Fruit fly (Drosophila melanogaster) ovary, adult (tissue): ENCODE results near the gene PIG-S.

Experiments used
- CG17801 ChIP-seq: fragments of 200-800 bp; optimal IDR thresholded peaks from 2 replicates; lab custom pipeline; 2019; ENCODE audit warnings: missing biosample characterization, mild to moderate bottlenecking, missing genetic modification characterization, moderate library complexity; ENCODE audit not compliant: partially characterized antibody

The PIG-S gene

dm6 chr3R:24908034-24908433, 9.6 kb downstream of the PIG-S start:
- TF ChIP-seq CG17801, result no peak

- TF ChIP-seq CG17801, result no peak
These were observed 11.0 kb downstream of the PIG-S start for dm6 chr3R:24906648-24907047.

- TF ChIP-seq CG17801, result no peak
These were observed 11.6 kb downstream of the PIG-S start, which contains the start of gene CG13643 for dm6 chr3R:24905959-24906634. TSS of gene CG13643 (minus strand) at chr3R:24906004.

- no peak for TF ChIP-seq CG17801
These were observed 16.8 kb downstream of the PIG-S start, which contains the start of gene CG10845 for dm6 chr3R:24900816-24901215. TSS of gene CG10845 (plus strand) at chr3R:24901116.

dm6 chr3R:24894419-24895206, 23.1 kb downstream of the PIG-S start, which contains the start of the genes CG31121 and CG11069:
TSS of gene CG31121 (minus strand) at chr3R:24894605.
TSS of gene CG11069 (plus strand) at chr3R:24894742.
- no peak for TF ChIP-seq CG17801

- TF ChIP-seq CG17801, result no peak
These were observed 24.2 kb downstream of the PIG-S start for dm6 chr3R:24893320-24893955.

- no peak for TF ChIP-seq CG17801
These were observed 26.7 kb downstream of the PIG-S start for dm6 chr3R:24890919-24891318.

dm6 chr3R:24890217-24890616, 27.4 kb downstream of the PIG-S start:
- no peak for TF ChIP-seq CG17801

dm6 chr3R:24889303-24889892, 28.3 kb downstream of the PIG-S start:
- TF ChIP-seq CG17801, result no peak

dm6 chr3R:24888418-24888817, 29.2 kb downstream of the PIG-S start:
- no peak for TF ChIP-seq CG17801

dm6 chr3R:24886470-24886869, 31.2 kb downstream of the PIG-S start:
- TF ChIP-seq CG17801, result no peak

- TF ChIP-seq CG17801, result no peak
These were observed 39.0 kb downstream of the PIG-S start for dm6 chr3R:24878655-24879054.

- TF ChIP-seq CG17801, result no peak
These were observed 40.7 kb downstream of the PIG-S start, which contains the start of the genes CG11089 and CG31381 for dm6 chr3R:24876843-24877457. TSS of gene CG11089 (plus strand) at chr3R:24877045. TSS of gene CG31381 (plus strand) at chr3R:24877045.

- peak; percentile 70 for TF ChIP-seq CG17801
These were observed 41.5 kb downstream of the PIG-S start, which contains the start of gene CG3744 for dm6 chr3R:24875939-24876842. TSS of gene CG3744 (minus strand) at chr3R:24876654.
